Worm (Caenorhabditis elegans) whole organism, L1 larva: ENCODE results near the gene unc-31.

Source experiments
- ama-1 ChIP-seq: fragments of 150-350 bp; optimal IDR thresholded peaks from 2 replicates; lab custom pipeline; 2014
- blmp-1 ChIP-seq: fragments of 150-350 bp; optimal IDR thresholded peaks from 2 replicates; lab custom pipeline; 2014; ENCODE audit warnings: missing biosample characterization, missing genetic modification characterization
- efl-1 ChIP-seq, 4 experiments: fragments of 150-350 bp; optimal IDR thresholded peaks in 3 of 4; peaks in 1 of 4; 1 replicate in 1 of 4; 2 replicates in 3 of 4; lab custom pipeline; 2014; ENCODE audit warnings: missing biosample characterization in 2 of 4, missing genetic modification characterization in 2 of 4, missing genetic modification reagents in 2 of 4
- egl-13 ChIP-seq: sonication (generic microtip); optimal IDR thresholded peaks from 2 replicates; lab custom pipeline; 2016; ENCODE audit warnings: missing genotype, missing genetic modification reagents, missing genetic modification characterization, missing compliant biosample characterization
- lin-39 ChIP-seq: fragments of 150-350 bp; optimal IDR thresholded peaks from 2 replicates; lab custom pipeline; 2014; ENCODE audit warnings: missing biosample characterization, missing genetic modification reagents, missing genetic modification characterization
- nhr-237 ChIP-seq: fragments of 150-350 bp; optimal IDR thresholded peaks from 2 replicates; lab custom pipeline; 2014; ENCODE audit warnings: missing biosample characterization, missing genetic modification characterization
- nhr-28 ChIP-seq: fragments of 150-350 bp; optimal IDR thresholded peaks from 2 replicates; lab custom pipeline; 2014; ENCODE audit warnings: missing biosample characterization, missing genetic modification characterization
- tlp-1 ChIP-seq: fragments of 150-350 bp; optimal IDR thresholded peaks from 2 replicates; lab custom pipeline; 2014; ENCODE audit warnings: missing biosample characterization, missing genetic modification characterization
- unc-62 ChIP-seq: fragments of 150-350 bp; optimal IDR thresholded peaks from 2 replicates; lab custom pipeline; 2014; ENCODE audit warnings: missing biosample characterization, missing genetic modification reagents, missing genetic modification characterization
- unc-86 ChIP-seq: sonication (generic microtip); optimal IDR thresholded peaks from 2 replicates; lab custom pipeline; 2016; ENCODE audit warnings: missing genetic modification characterization, missing compliant biosample characterization
- xbp-1 ChIP-seq: sonication (generic microtip); optimal IDR thresholded peaks from 2 replicates; lab custom pipeline; 2016; ENCODE audit warnings: missing genetic modification characterization, missing compliant biosample characterization
- zag-1 ChIP-seq: fragments of 150-350 bp; optimal IDR thresholded peaks from 2 replicates; lab custom pipeline; 2014; ENCODE audit warnings: missing biosample characterization, missing genetic modification characterization

DNA sequence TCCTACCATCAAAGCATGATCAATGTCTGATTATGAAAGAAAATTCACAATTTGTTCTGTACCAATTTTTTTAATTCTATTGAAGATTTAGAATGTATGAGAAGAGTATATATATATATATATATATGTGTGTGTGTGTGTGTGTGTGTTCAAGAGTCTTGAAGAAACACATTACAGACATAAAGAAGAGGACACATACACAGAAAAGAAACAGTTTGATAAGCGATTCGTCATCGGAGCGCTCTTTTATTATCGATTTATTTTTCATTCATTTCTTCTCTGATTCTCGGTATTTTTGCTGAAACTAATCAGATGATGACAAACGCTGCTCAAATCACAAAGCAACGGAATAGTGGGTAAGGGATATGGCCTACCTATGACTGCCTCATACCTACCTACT, 20.0 kb downstream of the unc-31 start, which contains the start of gene pin-2:
- no peak for TF ChIP-seq tlp-1
- TF ChIP-seq unc-62 (GFP tag; lab: Kevin White, UChicago): no peak
- TF ChIP-seq nhr-237: no peak
- no peak for TF ChIP-seq nhr-28 (tag; lab: Kevin White, UChicago)
- no peak for TF ChIP-seq blmp-1 (tag; lab: Kevin White, UChicago)
- TF ChIP-seq efl-1 (optimal IDR thresholded peaks at IDR 0.05; lab: Kevin White, UChicago): no peak
- no peak for TF ChIP-seq efl-1 (GFP tag; optimal IDR thresholded peaks at IDR 0.05 in 1 of 2; lab: Kevin White, UChicago)
- TF ChIP-seq egl-13 (tag; lab: Kevin White, UChicago): no peak
- no peak for TF ChIP-seq unc-86 (tag; lab: Kevin White, UChicago)
- no peak for TF ChIP-seq xbp-1 (tag; lab: Kevin White, UChicago)
- TF ChIP-seq lin-39 (tag; lab: Kevin White, UChicago): no peak
- no peak for TF ChIP-seq ama-1 (lab: Kevin White, UChicago)
- TF ChIP-seq zag-1: no peak
